Worm (Caenorhabditis elegans) whole organism, L3 larva: ENCODE measurements around the gene rap-3.
A peak's percentile ranks its signal among the peaks of the same experiment; 100 is the strongest.

ENCODE experiments used
- R02D3.7 ChIP-seq: fragments of 150-350 bp; optimal IDR thresholded peaks from 2 replicates; lab custom pipeline; 2014; ENCODE audit warnings: missing biosample characterization, missing genetic modification characterization
- ZK546.5 ChIP-seq: sonication (generic microtip); optimal IDR thresholded peaks from 2 replicates; lab custom pipeline; 2017; ENCODE audit warnings: missing biosample characterization, missing genetic modification characterization
- aly-2 ChIP-seq: fragments of 150-350 bp; optimal IDR thresholded peaks from 2 replicates; lab custom pipeline; 2014; ENCODE audit warnings: missing biosample characterization, missing genetic modification characterization
- ceh-16 ChIP-seq: sonication (generic microtip); optimal IDR thresholded peaks from 2 replicates; lab custom pipeline; 2017; ENCODE audit warnings: missing biosample characterization, missing genetic modification characterization
- ceh-28 ChIP-seq: fragments of 150-350 bp; optimal IDR thresholded peaks from 2 replicates; lab custom pipeline; 2014; ENCODE audit warnings: missing biosample characterization, missing genetic modification reagents, missing genetic modification characterization
- ceh-82 ChIP-seq: fragments of 150-350 bp; optimal IDR thresholded peaks from 2 replicates; lab custom pipeline; 2014; ENCODE audit warnings: missing biosample characterization, missing genetic modification characterization
- daf-12 ChIP-seq: fragments of 150-350 bp; optimal IDR thresholded peaks from 2 replicates; lab custom pipeline; 2014; ENCODE audit warnings: missing biosample characterization, missing genetic modification reagents, missing genetic modification characterization
- egl-27 ChIP-seq: sonication (generic microtip); optimal IDR thresholded peaks from 4 replicates; lab custom pipeline; 2017; ENCODE audit warnings: missing biosample characterization, missing genetic modification reagents, missing genetic modification characterization
- elt-1 ChIP-seq: fragments of 150-350 bp; optimal IDR thresholded peaks from 2 replicates; lab custom pipeline; 2014; ENCODE audit warnings: missing biosample characterization, missing genetic modification characterization
- elt-2 ChIP-seq: sonication (generic microtip); optimal IDR thresholded peaks from 2 replicates; lab custom pipeline; 2016; ENCODE audit warnings: missing genetic modification reagents, mild to moderate bottlenecking, missing genetic modification characterization, missing compliant biosample characterization
- elt-3 ChIP-seq, 3 experiments: fragments of 150-350 bp in 1 of 3; sonication (generic microtip) in 2 of 3; optimal IDR thresholded peaks; 2 replicates in 2 of 3; 4 replicates in 1 of 3; lab custom pipeline; 2014 to 2017; ENCODE audit warnings: missing biosample characterization in 3 of 3, missing genetic modification characterization in 3 of 3
- fkh-10 ChIP-seq: sonication (generic microtip); optimal IDR thresholded peaks from 2 replicates; lab custom pipeline; 2017; ENCODE audit warnings: missing biosample characterization, missing genetic modification reagents, missing genetic modification characterization
- fkh-2 ChIP-seq: fragments of 150-350 bp; optimal IDR thresholded peaks from 2 replicates; lab custom pipeline; 2014; ENCODE audit warnings: missing biosample characterization, missing genetic modification reagents, missing genetic modification characterization
- hmg-11 ChIP-seq: sonication (generic microtip); optimal IDR thresholded peaks from 2 replicates; lab custom pipeline; 2016; ENCODE audit warnings: missing genetic modification characterization, missing compliant biosample characterization
- lin-15B ChIP-seq: fragments of 150-350 bp; optimal IDR thresholded peaks from 2 replicates; lab custom pipeline; 2014; ENCODE audit warnings: missing biosample characterization, missing genetic modification characterization
- lin-39 ChIP-seq: fragments of 150-350 bp; optimal IDR thresholded peaks from 2 replicates; lab custom pipeline; 2018; ENCODE audit warnings: missing biosample characterization, missing genetic modification reagents, missing genetic modification characterization
- lsy-12 ChIP-seq: sonication (generic microtip); optimal IDR thresholded peaks from 2 replicates; lab custom pipeline; 2016; ENCODE audit warnings: mild to moderate bottlenecking, missing genetic modification characterization, missing compliant biosample characterization
- mdl-1 ChIP-seq: fragments of 150-350 bp; optimal IDR thresholded peaks from 2 replicates; lab custom pipeline; 2014; ENCODE audit warnings: missing biosample characterization, missing genetic modification characterization
- mml-1 ChIP-seq: fragments of 150-350 bp; sonication (generic microtip); optimal IDR thresholded peaks from 3 replicates; lab custom pipeline; 2014; ENCODE audit warnings: missing biosample characterization, missing genetic modification characterization
- nfya-1 ChIP-seq: sonication (generic microtip); optimal IDR thresholded peaks from 2 replicates; lab custom pipeline; 2017; ENCODE audit warnings: missing genetic modification characterization, mild to moderate bottlenecking, missing compliant biosample characterization, antibody characterized with exemption, moderate library complexity; ENCODE audit not compliant: insufficient read depth
- nhr-11 ChIP-seq: fragments of 150-350 bp; optimal IDR thresholded peaks from 2 replicates; lab custom pipeline; 2014; ENCODE audit warnings: missing biosample characterization, missing genetic modification characterization
- nhr-12 ChIP-seq: fragments of 150-350 bp; optimal IDR thresholded peaks from 2 replicates; lab custom pipeline; 2014; ENCODE audit warnings: missing biosample characterization, missing genetic modification characterization
- nhr-23 ChIP-seq: fragments of 150-350 bp; optimal IDR thresholded peaks from 2 replicates; lab custom pipeline; 2014; ENCODE audit warnings: missing biosample characterization, missing genetic modification reagents, missing genetic modification characterization
- nhr-25 ChIP-seq: sonication (generic microtip); optimal IDR thresholded peaks from 2 replicates; lab custom pipeline; 2017; ENCODE audit warnings: missing biosample characterization, missing genetic modification characterization
- nhr-28 ChIP-seq: fragments of 150-350 bp; optimal IDR thresholded peaks from 2 replicates; lab custom pipeline; 2014; ENCODE audit warnings: missing biosample characterization, missing genetic modification characterization
- nhr-43 ChIP-seq: sonication (generic microtip); optimal IDR thresholded peaks from 2 replicates; lab custom pipeline; 2016; ENCODE audit warnings: mild to moderate bottlenecking, missing genetic modification characterization, missing compliant biosample characterization; ENCODE audit not compliant: poor library complexity, severe bottlenecking
- nhr-77 ChIP-seq: fragments of 150-350 bp; optimal IDR thresholded peaks from 2 replicates; lab custom pipeline; 2014; ENCODE audit warnings: missing biosample characterization, missing genetic modification characterization
- pqm-1 ChIP-seq: fragments of 150-350 bp; optimal IDR thresholded peaks from 2 replicates; lab custom pipeline; 2017; ENCODE audit warnings: missing biosample characterization, missing genetic modification characterization, inconsistent platforms
- sea-2 ChIP-seq: fragments of 150-350 bp; sonication (generic microtip); optimal IDR thresholded peaks from 4 replicates; lab custom pipeline; 2014; ENCODE audit warnings: missing biosample characterization, missing genetic modification reagents, missing genetic modification characterization
- skn-1 ChIP-seq: fragments of 150-350 bp; optimal IDR thresholded peaks from 2 replicates; lab custom pipeline; 2014; ENCODE audit warnings: missing biosample characterization, missing genetic modification characterization
- tbx-2 ChIP-seq: sonication (generic microtip); optimal IDR thresholded peaks from 2 replicates; lab custom pipeline; 2016; ENCODE audit warnings: mild to moderate bottlenecking, missing genetic modification characterization, missing compliant biosample characterization
- unc-39 ChIP-seq: sonication (generic microtip); optimal IDR thresholded peaks from 4 replicates; lab custom pipeline; 2017; ENCODE audit warnings: missing biosample characterization, missing genetic modification characterization
- unc-62 ChIP-seq: fragments of 150-350 bp; sonication (generic microtip); optimal IDR thresholded peaks from 4 replicates; lab custom pipeline; 2014; ENCODE audit warnings: missing biosample characterization, missing genetic modification reagents, missing genetic modification characterization
- ztf-11 ChIP-seq: fragments of 150-350 bp; optimal IDR thresholded peaks from 2 replicates; lab custom pipeline; 2014; ENCODE audit warnings: missing biosample characterization, missing genetic modification characterization

The rap-3 gene

DNA sequence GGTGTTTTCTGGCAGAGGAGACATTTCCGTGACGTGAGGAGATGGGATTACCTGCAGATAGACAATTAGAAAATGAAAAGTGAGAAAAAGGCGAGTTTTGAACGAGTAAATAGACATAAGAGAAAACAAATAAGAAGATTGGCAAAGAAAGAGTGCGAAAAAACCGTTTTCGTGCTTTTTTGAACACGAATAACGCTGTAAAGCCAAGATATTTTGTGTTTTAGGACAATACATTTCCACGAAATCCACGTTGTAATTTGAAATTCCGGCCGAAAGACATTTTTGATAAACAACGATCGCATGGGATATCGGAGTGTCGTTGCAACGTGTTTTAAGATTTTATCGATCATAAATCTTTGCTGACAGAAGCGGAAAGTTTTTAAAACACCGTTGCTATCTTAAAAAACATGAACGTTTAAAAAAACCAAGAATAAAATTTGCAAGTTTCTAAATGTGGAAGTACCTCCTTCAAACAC is 33.8 kb downstream of the rap-3 start, which contains the start of gene adk-1:
adk-1 (minus strand) TSS at position 51 of the 476 bp plus-strand sequence.
- TF ChIP-seq ZK546.5 (tag; lab: Kevin White, UChicago), result no peak
- peak; percentile 21 for TF ChIP-seq nfya-1 (tag; lab: Kevin White, UChicago)
- TF ChIP-seq lin-15B (tag; lab: Kevin White, UChicago), result peak; percentile 44

- peak; percentile 54 for TF ChIP-seq nhr-25 (tag; lab: Kevin White, UChicago)
- no peak for TF ChIP-seq fkh-2 (tag; lab: Kevin White, UChicago)
- TF ChIP-seq skn-1 (tag; lab: Kevin White, UChicago), result no peak
- TF ChIP-seq ztf-11, result no peak
- no peak for TF ChIP-seq sea-2
- TF ChIP-seq daf-12 (tag; lab: Kevin White, UChicago), result no peak
- no peak for TF ChIP-seq ceh-82
- peak; percentile 25 for TF ChIP-seq unc-62 (GFP tag; lab: Kevin White, UChicago)
- no peak for TF ChIP-seq lsy-12 (tag; lab: Kevin White, UChicago)
- peak; percentile 18 for TF ChIP-seq pqm-1 (tag; lab: Kevin White, UChicago)
- TF ChIP-seq unc-39 (tag; lab: Kevin White, UChicago), result no peak
- TF ChIP-seq hmg-11 (tag; lab: Kevin White, UChicago), result no peak
- peak; percentile 29 for TF ChIP-seq ceh-28
- TF ChIP-seq fkh-10, result no peak
- TF ChIP-seq elt-2 (tag; lab: Kevin White, UChicago), result peak; percentile 86
- TF ChIP-seq R02D3.7 (tag; lab: Kevin White, UChicago), result no peak
- TF ChIP-seq nfya-1 (tag; lab: Kevin White, UChicago), result no peak
- TF ChIP-seq nhr-23 (tag; lab: Kevin White, UChicago), result peak; percentile 15
- TF ChIP-seq ceh-16 (tag; lab: Kevin White, UChicago), result no peak
- TF ChIP-seq lin-15B (tag; lab: Kevin White, UChicago), result no peak
- no peak for TF ChIP-seq ZK546.5 (tag; lab: Kevin White, UChicago)
- peak; percentile 96 for TF ChIP-seq elt-1
- TF ChIP-seq, all 47 proteins: peak for 7
Measured at ce11 chrIV:11211547-11211946, 34.5 kb downstream of the rap-3 start.

ce11 chrIV:11212978-11213377 is 35.9 kb downstream of the rap-3 start:
- TF ChIP-seq ztf-11 (no peak), mdl-1 (tag; lab: Kevin White, UChicago) (no peak), nhr-28 (tag; lab: Kevin White, UChicago) (no peak), daf-12 (tag; lab: Kevin White, UChicago) (no peak), nhr-11 (tag; lab: Kevin White, UChicago) (no peak), skn-1 (tag; lab: Kevin White, UChicago) (no peak), tbx-2 (no peak), lsy-12 (tag; lab: Kevin White, UChicago) (no peak), nhr-43 (tag; lab: Kevin White, UChicago) (no peak), lin-39 (no peak), aly-2 (no peak), ceh-16 (tag; lab: Kevin White, UChicago) (no peak), lin-15B (tag; lab: Kevin White, UChicago) (no peak), egl-27 (tag; lab: Kevin White, UChicago) (no peak), mml-1 (no peak), ceh-28 (no peak), R02D3.7 (tag; lab: Kevin White, UChicago) (no peak), nhr-12 (no peak), sea-2 (no peak)
- TF ChIP-seq, all 47 proteins: peak for 0

- no peak for TF ChIP-seq ceh-82
- TF ChIP-seq nhr-25 (tag; lab: Kevin White, UChicago), result no peak
- TF ChIP-seq nhr-77 (tag; lab: Kevin White, UChicago), result no peak
- TF ChIP-seq elt-3 (tag; optimal IDR thresholded peaks at IDR 0.05; lab: Kevin White, UChicago), result no peak
- TF ChIP-seq mdl-1 (tag; lab: Kevin White, UChicago), result no peak
- no peak for TF ChIP-seq unc-62 (GFP tag; lab: Kevin White, UChicago)
Measured at ce11 chrIV:11218037-11218436, 41.0 kb downstream of the rap-3 start, which contains the start of gene zip-6. Gene zip-6, minus strand, starts transcription at chrIV:11218137.
